Worm (Caenorhabditis elegans) whole organism, early embryonic: Measurements from ENCODE around the gene R08D7.4.

Experiments used
- F13C5.2 ChIP-seq: sonication (generic microtip); optimal IDR thresholded peaks from 2 replicates; lab custom pipeline; 2017; ENCODE audit warnings: mild to moderate bottlenecking, missing genetic modification characterization, inconsistent platforms, missing compliant biosample characterization
- ama-1 ChIP-seq: fragments of 150-350 bp; optimal IDR thresholded peaks from 2 replicates; lab custom pipeline; 2014
- ceh-36 ChIP-seq: sonication (generic microtip); optimal IDR thresholded peaks from 2 replicates; lab custom pipeline; 2016; ENCODE audit warnings: missing genetic modification characterization, inconsistent platforms, missing compliant biosample characterization
- flt-1 ChIP-seq: fragments of 200-800 bp; sonication (Bioruptor generic); IDR thresholded peaks from 2 replicates; pipeline ENCODE4 v1.3.6; 2022; ENCODE audit warnings: missing genetic modification characterization, missing compliant biosample characterization
- scrt-1 ChIP-seq: fragments of 200-800 bp; sonication (Bioruptor generic); IDR thresholded peaks from 2 replicates; pipeline ENCODE4 v1.3.6; 2022; ENCODE audit warnings: missing genetic modification characterization, missing compliant biosample characterization
- sea-1 ChIP-seq: fragments of 200-800 bp; sonication (Bioruptor generic); conservative IDR thresholded peaks from 2 replicates; pipeline ENCODE4 v1.3.6; 2022; ENCODE audit warnings: missing genetic modification characterization, missing compliant biosample characterization

DNA sequence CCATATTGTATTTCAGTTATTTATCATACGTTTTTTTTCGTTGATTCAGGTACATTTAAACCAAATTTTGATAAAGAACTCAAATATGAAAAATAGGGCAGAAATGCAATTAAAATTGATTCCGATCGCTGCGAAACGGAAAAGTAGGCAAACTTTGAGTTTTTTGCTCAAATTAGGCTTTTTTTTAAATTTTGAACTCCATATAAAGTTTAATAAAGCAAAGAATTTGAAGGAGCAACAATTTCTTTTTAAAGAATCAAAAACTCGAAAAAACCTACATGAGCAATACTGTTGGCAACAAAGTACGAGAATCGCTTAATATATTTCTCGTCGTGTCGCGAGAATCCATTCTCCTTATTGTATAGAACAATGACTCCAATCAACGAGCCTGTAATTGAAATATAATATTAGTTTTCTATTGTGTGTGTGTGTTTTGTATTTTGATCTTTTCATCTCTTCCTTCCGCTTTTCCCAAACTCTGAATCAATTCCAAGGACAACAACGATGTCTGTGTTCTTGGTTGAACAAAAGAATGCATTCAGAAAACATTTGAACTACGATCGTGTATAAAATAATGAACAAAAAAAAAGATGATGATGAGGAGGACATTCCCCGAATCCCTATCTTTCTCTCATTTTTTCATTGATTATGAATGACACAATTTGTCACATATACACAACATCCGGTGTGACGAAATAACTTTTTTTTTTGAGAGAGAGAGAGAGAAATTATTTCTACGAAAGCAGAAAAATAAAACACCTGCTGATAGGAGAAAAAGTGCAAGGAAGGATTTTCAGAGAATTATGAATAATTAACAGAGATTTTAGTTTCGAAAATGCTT, 7.0 kb downstream of the R08D7.4 start:
- TF ChIP-seq flt-1 (GFP tag; lab: Robert Waterston, UW), result no peak
- no peak for TF ChIP-seq ama-1 (lab: Kevin White, UChicago)
- TF ChIP-seq scrt-1 (GFP tag; lab: Robert Waterston, UW), result no peak
- no peak for TF ChIP-seq F13C5.2
- no peak for TF ChIP-seq ceh-36 (tag; lab: Kevin White, UChicago)
- TF ChIP-seq sea-1 (GFP tag; lab: Robert Waterston, UW), result no peak
